Worm (Caenorhabditis elegans) whole organism, L1 larva: Measurements from ENCODE around the gene nhr-104.
A peak's percentile ranks its signal among the peaks of the same experiment; 100 is the strongest.

Source experiments
- alr-1 ChIP-seq: fragments of 200-800 bp; sonication (Bioruptor generic); optimal IDR thresholded peaks from 2 replicates; lab custom pipeline; 2018; ENCODE audit warnings: borderline replicate concordance, mild to moderate bottlenecking, missing genetic modification characterization, missing compliant biosample characterization
- aly-2 ChIP-seq: fragments of 150-350 bp; optimal IDR thresholded peaks from 2 replicates; lab custom pipeline; 2014; ENCODE audit warnings: missing biosample characterization, missing genetic modification characterization
- ama-1 ChIP-seq: fragments of 150-350 bp; optimal IDR thresholded peaks from 2 replicates; lab custom pipeline; 2014
- elt-2 ChIP-seq: sonication (generic microtip); optimal IDR thresholded peaks from 2 replicates; lab custom pipeline; 2016; ENCODE audit warnings: missing genetic modification characterization, mild to moderate bottlenecking, inconsistent platforms, missing compliant biosample characterization, missing genetic modification reagents
- fkh-10 ChIP-seq: sonication (generic microtip); optimal IDR thresholded peaks from 2 replicates; lab custom pipeline; 2017; ENCODE audit warnings: missing biosample characterization, missing genetic modification reagents, missing genetic modification characterization
- isw-1 ChIP-seq: fragments of 200-800 bp; sonication (Bioruptor generic); IDR thresholded peaks from 2 replicates; pipeline ENCODE4 v1.3.6; 2022; ENCODE audit warnings: missing genetic modification characterization, missing compliant biosample characterization
- lin-15B ChIP-seq: fragments of 150-350 bp; sonication (generic microtip); optimal IDR thresholded peaks from 3 replicates; lab custom pipeline; 2014; ENCODE audit warnings: missing biosample characterization, missing genetic modification characterization
- lin-39 ChIP-seq: fragments of 150-350 bp; optimal IDR thresholded peaks from 2 replicates; lab custom pipeline; 2014; ENCODE audit warnings: missing biosample characterization, missing genetic modification reagents, missing genetic modification characterization
- nhr-11 ChIP-seq: fragments of 150-350 bp; optimal IDR thresholded peaks from 2 replicates; lab custom pipeline; 2014; ENCODE audit warnings: missing biosample characterization, missing genetic modification characterization
- nhr-71 ChIP-seq: sonication (generic microtip); optimal IDR thresholded peaks from 2 replicates; lab custom pipeline; 2016; ENCODE audit warnings: mild to moderate bottlenecking, missing genetic modification characterization, moderate library complexity, missing compliant biosample characterization
- nhr-76 ChIP-seq: sonication (generic microtip); optimal IDR thresholded peaks from 2 replicates; lab custom pipeline; 2017; ENCODE audit warnings: missing biosample characterization, missing genetic modification characterization
- pqm-1 ChIP-seq: sonication (generic microtip); optimal IDR thresholded peaks from 3 replicates; lab custom pipeline; 2017; ENCODE audit warnings: missing biosample characterization, missing genetic modification characterization
- sox-4 ChIP-seq: sonication (generic microtip); optimal IDR thresholded peaks from 2 replicates; lab custom pipeline; 2016; ENCODE audit warnings: missing genetic modification characterization, missing compliant biosample characterization

- TF ChIP-seq lin-15B (tag; lab: Kevin White, UChicago) (peak; percentile 59), elt-2 (tag; lab: Kevin White, UChicago) (no peak), nhr-76 (no peak), alr-1 (tag; lab: Kevin White, UChicago) (no peak), aly-2 (no peak), ama-1 (lab: Kevin White, UChicago) (no peak), isw-1 (peak; percentile 28; the same call in 1 of the 2 replicates), pqm-1 (tag; lab: Kevin White, UChicago) (no peak), nhr-11 (tag; lab: Kevin White, UChicago) (no peak), sox-4 (tag; lab: Kevin White, UChicago) (no peak), nhr-71 (tag; lab: Kevin White, UChicago) (peak; percentile 63), fkh-10 (GFP tag; lab: Kevin White, UChicago) (no peak), lin-39 (tag; lab: Kevin White, UChicago) (peak; percentile 12)
These were observed 22.0 kb upstream of the nhr-104 start, which contains the start of gene eif-1.A for ce11 chrIV:4810377-4810984.
